Fruit fly (Drosophila melanogaster) whole organism, prepupa: ENCODE measurements around the gene CG16711.
A peak's percentile ranks its signal among the peaks of the same experiment; 100 is the strongest.

Source experiments
- CG10631 ChIP-seq: fragments of 200-800 bp; sonication (Bioruptor generic); optimal IDR thresholded peaks from 2 replicates; lab custom pipeline; 2016; ENCODE audit warnings: missing biosample characterization, missing genetic modification characterization
- CG10669 ChIP-seq: fragments of 200-800 bp; sonication (Bioruptor generic); optimal IDR thresholded peaks from 3 replicates; lab custom pipeline; 2018; ENCODE audit warnings: missing biosample characterization, mild to moderate bottlenecking, missing genetic modification characterization, moderate library complexity
- CG11294 ChIP-seq: fragments of 200-800 bp; sonication (Bioruptor generic); IDR thresholded peaks from 2 replicates; pipeline ENCODE4 v1.3.6; 2022; ENCODE audit warnings: missing biosample characterization, missing genetic modification characterization
- CG11762 ChIP-seq: fragments of 200-800 bp; sonication (Bioruptor generic); optimal IDR thresholded peaks from 3 replicates; lab custom pipeline; 2016; ENCODE audit warnings: missing biosample characterization, missing genetic modification characterization; ENCODE audit not compliant: insufficient read depth
- CG11902 ChIP-seq: fragments of 200-800 bp; sonication (Bioruptor generic); optimal IDR thresholded peaks from 3 replicates; lab custom pipeline; 2016; ENCODE audit warnings: missing biosample characterization, missing genetic modification characterization
- CG15336 ChIP-seq: fragments of 200-800 bp; sonication (Bioruptor generic); IDR thresholded peaks from 2 replicates; pipeline ENCODE4 v1.3.6; 2022; ENCODE audit warnings: missing biosample characterization, missing genetic modification characterization
- CG16779 ChIP-seq: fragments of 200-800 bp; sonication (Bioruptor generic); optimal IDR thresholded peaks from 3 replicates; lab custom pipeline; 2017; ENCODE audit warnings: missing biosample characterization, mild to moderate bottlenecking, missing genetic modification characterization
- CG3032 ChIP-seq: fragments of 200-800 bp; optimal IDR thresholded peaks from 2 replicates; lab custom pipeline; 2019; ENCODE audit warnings: missing biosample characterization, mild to moderate bottlenecking, missing genetic modification characterization, moderate library complexity
- CG31627 ChIP-seq: fragments of 200-800 bp; sonication (Bioruptor generic); optimal IDR thresholded peaks from 3 replicates; lab custom pipeline; 2016; ENCODE audit warnings: missing biosample characterization, missing genetic modification characterization
- CG32006 ChIP-seq: fragments of 200-800 bp; sonication (Bioruptor generic); optimal IDR thresholded peaks from 3 replicates; lab custom pipeline; 2017; ENCODE audit warnings: missing biosample characterization, mild to moderate bottlenecking, missing genetic modification characterization
- CG34406 ChIP-seq: fragments of 200-800 bp; sonication (Bioruptor generic); optimal IDR thresholded peaks from 3 replicates; lab custom pipeline; 2016; ENCODE audit warnings: missing biosample characterization, missing genetic modification characterization
- CG4318 ChIP-seq: fragments of 200-800 bp; sonication (Bioruptor generic); optimal IDR thresholded peaks from 3 replicates; lab custom pipeline; 2017; ENCODE audit warnings: missing biosample characterization, mild to moderate bottlenecking, missing genetic modification characterization
- CG6276 ChIP-seq: fragments of 200-800 bp; sonication (Bioruptor generic); optimal IDR thresholded peaks from 2 replicates; lab custom pipeline; 2017; ENCODE audit warnings: missing biosample characterization, mild to moderate bottlenecking, missing genetic modification characterization
- CG6792 ChIP-seq: fragments of 200-800 bp; sonication (Bioruptor generic); optimal IDR thresholded peaks from 3 replicates; lab custom pipeline; 2016; ENCODE audit warnings: missing biosample characterization, missing genetic modification characterization
- CG6854 ChIP-seq: fragments of 200-800 bp; sonication (Bioruptor generic); optimal IDR thresholded peaks from 2 replicates; lab custom pipeline; 2017; ENCODE audit warnings: missing biosample characterization, mild to moderate bottlenecking, missing genetic modification characterization
- CG8119 ChIP-seq: fragments of 200-800 bp; sonication (Bioruptor generic); IDR thresholded peaks from 3 replicates; pipeline ENCODE4 v1.3.6; 2022; ENCODE audit warnings: missing biosample characterization, missing genetic modification characterization
- CG9139 ChIP-seq: fragments of 200-800 bp; sonication (Bioruptor generic); optimal IDR thresholded peaks from 3 replicates; lab custom pipeline; 2017; ENCODE audit warnings: missing biosample characterization, mild to moderate bottlenecking, missing genetic modification characterization
- Eip75B ChIP-seq: fragments of 200-800 bp; sonication (Bioruptor generic); optimal IDR thresholded peaks from 3 replicates; lab custom pipeline; 2016; ENCODE audit warnings: missing biosample characterization, missing genetic modification characterization
- Eip78C ChIP-seq: fragments of 200-800 bp; sonication (Bioruptor generic); peaks from one replicate; lab custom pipeline; 2016; ENCODE audit warnings: missing biosample characterization, missing genetic modification characterization
- Ets21C ChIP-seq: fragments of 200-800 bp; sonication (Bioruptor generic); optimal IDR thresholded peaks from 3 replicates; lab custom pipeline; 2016; ENCODE audit warnings: missing biosample characterization, missing genetic modification characterization
- Gug ChIP-seq: fragments of 200-800 bp; sonication (Bioruptor generic); IDR thresholded peaks from 2 replicates; pipeline ENCODE4 v1.3.6; 2022; ENCODE audit warnings: missing biosample characterization, missing genetic modification characterization
- Hr38 ChIP-seq: sonication (Bioruptor generic); optimal IDR thresholded peaks from 2 replicates; lab custom pipeline; 2016; ENCODE audit warnings: missing biosample characterization, missing genetic modification characterization
- Hr39 ChIP-seq: fragments of 200-800 bp; sonication (Bioruptor generic); optimal IDR thresholded peaks from 2 replicates; lab custom pipeline; 2016; ENCODE audit warnings: missing biosample characterization, missing genetic modification characterization
- Hr4 ChIP-seq: fragments of 200-800 bp; sonication (Bioruptor generic); optimal IDR thresholded peaks from 3 replicates; lab custom pipeline; 2016; ENCODE audit warnings: missing biosample characterization, missing genetic modification characterization
- Lpt ChIP-seq: fragments of 200-800 bp; sonication (Bioruptor generic); optimal IDR thresholded peaks from 3 replicates; lab custom pipeline; 2016; ENCODE audit warnings: missing biosample characterization, missing genetic modification characterization
- Met ChIP-seq: fragments of 200-800 bp; sonication (Bioruptor generic); optimal IDR thresholded peaks from 3 replicates; lab custom pipeline; 2016; ENCODE audit warnings: missing biosample characterization, missing genetic modification characterization
- OdsH ChIP-seq: fragments of 200-800 bp; sonication (Bioruptor generic); optimal IDR thresholded peaks from 3 replicates; lab custom pipeline; 2016; ENCODE audit warnings: missing biosample characterization, missing genetic modification characterization
- Smox ChIP-seq: fragments of 200-800 bp; sonication (Bioruptor generic); optimal IDR thresholded peaks from 3 replicates; lab custom pipeline; 2016; ENCODE audit warnings: missing biosample characterization, missing genetic modification characterization
- Sox102F ChIP-seq: fragments of 200-800 bp; sonication (Bioruptor generic); optimal IDR thresholded peaks from 2 replicates; lab custom pipeline; 2016; ENCODE audit warnings: missing biosample characterization, mild to moderate bottlenecking, missing genetic modification characterization
- Sox14 ChIP-seq: fragments of 200-800 bp; sonication (Bioruptor generic); optimal IDR thresholded peaks from 3 replicates; lab custom pipeline; 2016; ENCODE audit warnings: missing biosample characterization, missing genetic modification characterization
- acj6 ChIP-seq: fragments of 200-800 bp; sonication (Bioruptor generic); optimal IDR thresholded peaks from 3 replicates; lab custom pipeline; 2016; ENCODE audit warnings: missing biosample characterization, missing genetic modification characterization
- dsx ChIP-seq: fragments of 200-800 bp; optimal IDR thresholded peaks from 3 replicates; lab custom pipeline; 2019; ENCODE audit warnings: missing biosample characterization, mild to moderate bottlenecking, missing genetic modification characterization, moderate library complexity; ENCODE audit not compliant: poor library complexity, severe bottlenecking
- eg ChIP-seq: fragments of 200-800 bp; sonication (Bioruptor generic); IDR thresholded peaks from 3 replicates; pipeline ENCODE4 v1.3.6; 2022; ENCODE audit warnings: missing biosample characterization, missing genetic modification characterization
- esn ChIP-seq: fragments of 200-800 bp; sonication (Bioruptor generic); optimal IDR thresholded peaks from 2 replicates; lab custom pipeline; 2016; ENCODE audit warnings: missing biosample characterization, mild to moderate bottlenecking, missing genetic modification characterization, moderate library complexity
- fkh ChIP-seq: fragments of 200-800 bp; sonication (Bioruptor generic); optimal IDR thresholded peaks from 3 replicates; lab custom pipeline; 2017; ENCODE audit warnings: missing biosample characterization, mild to moderate bottlenecking, missing genetic modification characterization, moderate library complexity
- lz ChIP-seq: fragments of 200-800 bp; sonication (Bioruptor generic); optimal IDR thresholded peaks from 3 replicates; lab custom pipeline; 2016; ENCODE audit warnings: missing biosample characterization, missing genetic modification characterization
- net ChIP-seq: fragments of 200-800 bp; sonication (Bioruptor generic); optimal IDR thresholded peaks from 3 replicates; lab custom pipeline; 2016; ENCODE audit warnings: missing biosample characterization, missing genetic modification characterization
- svp ChIP-seq: fragments of 200-800 bp; sonication (Bioruptor generic); peaks from one replicate; lab custom pipeline; 2016; ENCODE audit warnings: missing biosample characterization, missing genetic modification characterization
- topi ChIP-seq: fragments of 200-800 bp; sonication (Bioruptor generic); optimal IDR thresholded peaks from 3 replicates; lab custom pipeline; 2016; ENCODE audit warnings: missing biosample characterization, missing genetic modification characterization
- vri ChIP-seq: fragments of 200-800 bp; sonication (Bioruptor generic); optimal IDR thresholded peaks from 3 replicates; lab custom pipeline; 2016; ENCODE audit warnings: missing biosample characterization, mild to moderate bottlenecking, missing genetic modification characterization

The CG16711 gene

DNA sequence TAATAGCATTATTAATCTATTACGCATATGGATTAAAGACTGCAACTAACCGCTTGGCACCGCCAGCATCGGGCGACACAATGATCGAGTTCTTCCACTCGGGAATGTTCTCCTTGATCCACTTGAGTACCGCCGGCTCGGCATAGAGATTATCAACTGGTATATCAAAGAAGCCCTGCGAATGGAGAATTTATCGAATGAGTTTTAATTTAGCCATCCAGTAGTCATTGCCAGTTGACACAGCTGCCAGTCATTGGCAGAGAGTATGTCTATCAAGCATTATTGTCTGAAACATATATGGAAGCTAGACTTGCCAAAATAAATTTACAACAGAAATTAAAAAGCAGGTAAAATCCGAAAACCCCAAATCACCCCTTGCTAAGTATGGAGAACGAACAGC lies 19.3 kb upstream of the CG16711 start, which contains the start of gene CG16719:
Gene CG16719, plus strand, starts transcription at position 301 of the 400 bp plus-strand sequence.
- no peak for TF ChIP-seq Eip75B (GFP tag; lab: Kevin White, UChicago)
- TF ChIP-seq CG31627, result no peak
- TF ChIP-seq CG11762, result no peak

DNA sequence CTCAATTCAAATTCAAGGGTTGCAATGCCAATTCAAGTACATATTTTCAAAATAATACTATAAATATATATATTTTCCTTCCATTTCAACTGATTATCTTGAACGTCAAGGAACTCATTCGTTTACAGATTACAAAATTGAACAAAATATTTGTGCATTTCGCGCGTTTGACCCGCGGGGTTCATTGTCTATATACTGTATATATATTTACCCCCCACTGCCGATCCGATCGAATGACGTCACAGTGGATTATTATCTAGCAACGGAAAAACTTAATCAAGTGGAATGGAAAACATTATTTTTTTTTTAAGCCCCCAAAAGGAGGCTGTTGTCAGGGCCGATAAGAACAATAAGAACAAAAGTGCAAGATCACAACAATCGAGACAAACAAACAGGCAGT lies 16.6 kb upstream of the CG16711 start:
- peak; percentile 95 for TF ChIP-seq svp (GFP tag; lab: Kevin White, UChicago)
- TF ChIP-seq CG4318 (GFP tag; lab: Kevin White, UChicago), result no peak
- no peak for TF ChIP-seq Gug (GFP tag; lab: Robert Waterston, UW)
- no peak for TF ChIP-seq CG6276 (GFP tag; lab: Kevin White, UChicago)
- TF ChIP-seq CG3032 (tag; lab: Kevin White, UChicago), result no peak

DNA sequence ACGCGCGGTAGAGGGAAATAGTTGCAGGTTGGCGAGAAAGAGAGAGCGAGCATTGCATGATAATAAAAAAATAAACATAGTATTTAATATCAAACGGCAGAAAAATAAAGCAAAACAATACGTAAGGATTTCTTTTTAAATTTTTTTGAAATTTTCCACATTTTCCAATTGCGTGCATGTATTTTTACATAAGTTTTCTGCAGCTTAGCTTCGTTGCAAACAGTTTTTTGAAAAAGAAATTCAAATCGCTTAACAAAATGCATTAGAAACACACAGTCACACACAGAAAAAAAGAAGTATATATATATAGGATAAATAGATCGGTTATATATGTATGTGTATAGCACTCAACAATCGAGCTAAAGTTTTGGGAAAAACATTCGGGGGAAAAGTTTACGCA lies 15.5 kb upstream of the CG16711 start:
- no peak for TF ChIP-seq Hr38
- no peak for TF ChIP-seq lz (GFP tag; lab: Kevin White, UChicago)

DNA sequence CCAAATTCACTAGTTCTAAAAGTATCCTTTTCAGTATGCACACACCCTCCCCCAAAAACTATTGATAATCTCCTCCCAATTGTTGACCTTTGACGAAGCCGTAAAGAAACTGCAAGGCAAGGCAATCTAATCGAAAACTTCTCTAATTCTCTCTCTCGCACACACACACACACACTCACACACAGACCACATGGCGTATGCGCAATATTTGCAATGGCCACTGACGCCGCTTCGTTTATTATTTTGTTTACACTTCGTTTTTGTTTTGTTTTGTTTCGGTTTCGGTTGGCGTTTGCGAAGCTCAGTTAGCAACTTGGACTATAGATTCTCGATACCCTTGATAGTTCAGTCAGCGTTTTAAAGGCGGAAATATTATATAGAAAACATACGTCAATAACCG lies 14.3 kb upstream of the CG16711 start:
- TF ChIP-seq OdsH (no peak), CG16779 (no peak), CG11294 (no peak), CG10631 (GFP tag; lab: Kevin White, UChicago) (no peak), Smox (GFP tag; lab: Kevin White, UChicago) (no peak), fkh (GFP tag; lab: Kevin White, UChicago) (peak; percentile 63), CG34406 (GFP tag; lab: Kevin White, UChicago) (no peak)
- TF ChIP-seq, all 60 proteins: peak for 1

DNA sequence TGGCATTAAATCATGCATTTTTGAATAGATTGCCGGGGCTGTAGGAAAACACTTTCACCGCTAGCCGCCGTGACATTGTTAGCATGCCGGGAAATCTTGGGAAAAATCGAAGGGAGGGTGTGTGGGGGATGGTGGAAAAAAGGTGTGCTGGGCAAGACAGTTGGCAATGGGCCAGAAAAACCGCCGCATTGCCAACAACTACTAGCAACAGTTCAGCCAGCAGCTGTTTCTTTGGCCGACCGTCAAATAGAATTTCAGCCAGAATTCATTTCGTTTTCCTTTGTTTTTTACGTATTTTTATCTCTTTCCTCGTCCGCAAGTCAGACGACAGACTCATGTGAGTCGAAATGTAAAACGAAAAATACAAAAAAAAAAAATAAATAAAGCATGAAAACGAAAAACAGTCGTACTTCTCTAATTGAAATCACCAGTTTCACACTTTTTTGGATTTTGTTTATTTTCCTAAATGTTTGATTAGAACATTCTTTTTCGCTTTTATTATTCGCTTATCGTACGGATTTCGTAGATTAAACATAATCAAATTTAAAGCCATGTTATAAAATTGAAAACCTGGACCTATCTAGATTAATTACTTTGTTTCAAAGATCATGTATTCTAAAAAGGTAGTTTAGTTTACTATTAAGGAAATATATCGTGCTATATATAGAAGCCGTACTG lies 13.2 kb upstream of the CG16711 start:
- TF ChIP-seq Ets21C (peak; percentile 38), CG32006 (GFP tag; lab: Kevin White, UChicago) (no peak), Hr4 (GFP tag; lab: Kevin White, UChicago) (peak; percentile 64), OdsH (peak; percentile 5), CG15336 (GFP tag; lab: Robert Waterston, UW) (peak; percentile 43), Hr39 (peak; percentile 17), lz (GFP tag; lab: Kevin White, UChicago) (peak; percentile 12), esn (GFP tag; lab: Kevin White, UChicago) (peak; percentile 31), acj6 (peak; percentile 12), CG6276 (GFP tag; lab: Kevin White, UChicago) (peak; percentile 58), CG31627 (peak; percentile 22), net (GFP tag; lab: Kevin White, UChicago) (peak; percentile 43), CG4318 (GFP tag; lab: Kevin White, UChicago) (no peak), topi (peak; percentile 38), CG11294 (no peak), Eip78C (GFP tag; lab: Kevin White, UChicago) (peak; percentile 52), vri (GFP tag; lab: Kevin White, UChicago) (no peak), Met (peak; percentile 47), Sox102F (GFP tag; lab: Kevin White, UChicago) (no peak), eg (GFP tag; lab: Robert Waterston, UW) (0 out of 3 replicates have a peak, but pooled peaks have one; percentile 44), CG8119 (GFP tag; lab: Robert Waterston, UW) (peak; percentile 54; the same call in 2 of the 3 replicates), CG34406 (GFP tag; lab: Kevin White, UChicago) (no peak), Sox14 (GFP tag; lab: Kevin White, UChicago) (peak; percentile 0)

DNA sequence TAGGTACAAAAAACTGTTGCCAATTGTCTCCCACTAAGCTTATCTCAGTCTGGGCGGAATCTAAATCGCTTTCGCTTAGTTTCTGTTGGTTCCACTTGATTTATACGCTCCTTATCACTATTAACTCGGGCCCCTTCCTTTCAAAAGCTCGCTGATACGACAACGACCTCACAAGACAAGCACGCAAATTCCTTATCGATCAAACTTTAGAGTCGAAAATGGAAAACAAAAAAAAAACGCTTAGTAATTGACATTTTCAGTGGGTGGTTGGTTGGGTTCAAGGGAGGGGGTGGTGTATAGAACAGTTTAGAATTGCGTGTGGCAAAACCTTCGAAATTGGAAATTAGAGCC lies 12.7 kb upstream of the CG16711 start:
- TF ChIP-seq Lpt (GFP tag; lab: Kevin White, UChicago) (no peak), Hr38 (no peak), CG6854 (GFP tag; lab: Kevin White, UChicago) (no peak), CG9139 (GFP tag; lab: Kevin White, UChicago) (no peak), vri (GFP tag; lab: Kevin White, UChicago) (no peak), CG11902 (GFP tag; lab: Kevin White, UChicago) (no peak), dsx (GFP tag; lab: Kevin White, UChicago) (no peak), CG10669 (GFP tag; lab: Kevin White, UChicago) (no peak), fkh (GFP tag; lab: Kevin White, UChicago) (no peak), CG32006 (GFP tag; lab: Kevin White, UChicago) (no peak), CG31627 (no peak), Smox (GFP tag; lab: Kevin White, UChicago) (no peak), CG6792 (no peak), OdsH (no peak)
